Fruit fly (Drosophila melanogaster) ovary, adult (tissue): Measurements from ENCODE around the gene Edem1.
A peak's percentile ranks its signal among the peaks of the same experiment; 100 is the strongest.

Source experiments
- CG17801 ChIP-seq: fragments of 200-800 bp; optimal IDR thresholded peaks from 2 replicates; lab custom pipeline; 2019; ENCODE audit warnings: missing biosample characterization, mild to moderate bottlenecking, missing genetic modification characterization, moderate library complexity; ENCODE audit not compliant: partially characterized antibody

Gene Edem1

dm6 chrX:1880139-1880556 is 28.5 kb downstream of the Edem1 start, which contains the start of gene Coa8:
Coa8 (plus strand) TSS chrX:1880282.
- TF ChIP-seq CG17801 (GFP tag; lab: Kevin White, UChicago) = peak; percentile 57

dm6 chrX:1879606-1880110 is 29.0 kb downstream of the Edem1 start, which contains the start of gene CG14818:
CG14818 (minus strand) TSS chrX:1879774.
- peak; percentile 61 for TF ChIP-seq CG17801 (GFP tag; lab: Kevin White, UChicago)

dm6 chrX:1877107-1877736 is 31.4 kb downstream of the Edem1 start, which contains the start of the genes CG14817 and CG14805:
CG14817 (minus strand) TSS chrX:1877270.
CG14805 (plus strand) TSS chrX:1877317.
- TF ChIP-seq CG17801 (GFP tag; lab: Kevin White, UChicago) = peak; percentile 93

dm6 chrX:1873515-1874126 is 35.0 kb downstream of the Edem1 start, which contains the start of the genes Pgam5 and Vps26:
Pgam5 (minus strand) TSS chrX:1873565.
Vps26 (plus strand) TSS chrX:1873853.
- no peak for TF ChIP-seq CG17801 (GFP tag; lab: Kevin White, UChicago)

dm6 chrX:1868586-1869111 is 40.0 kb downstream of the Edem1 start, which contains the start of the genes CG14803 and Pex5:
CG14803 (plus strand) TSS chrX:1868870.
Pex5 (minus strand) TSS chrX:1869061.
- peak; percentile 26 for TF ChIP-seq CG17801 (GFP tag; lab: Kevin White, UChicago)

- TF ChIP-seq CG17801 (GFP tag; lab: Kevin White, UChicago) = no peak
These were observed 43.0 kb downstream of the Edem1 start, which contains the start of the genes Gcna and MED18 for dm6 chrX:1865673-1866072. Gcna (minus strand) TSS chrX:1865835. MED18 (plus strand) TSS chrX:1865909.

dm6 chrX:1861620-1862184 is 46.9 kb downstream of the Edem1 start, which contains the start of gene deltaCOP:
deltaCOP (minus strand) TSS chrX:1861790.
- peak; percentile 82 for TF ChIP-seq CG17801 (GFP tag; lab: Kevin White, UChicago)

dm6 chrX:1858867-1859266 is 49.8 kb downstream of the Edem1 start, which contains the start of gene Lamtor5:
Lamtor5 (minus strand) TSS chrX:1858971.
- peak; percentile 62 for TF ChIP-seq CG17801 (GFP tag; lab: Kevin White, UChicago)

dm6 chrX:1856605-1857004 is 52.0 kb downstream of the Edem1 start:
- TF ChIP-seq CG17801 (GFP tag; lab: Kevin White, UChicago) = no peak

dm6 chrX:1854873-1855272 is 53.8 kb downstream of the Edem1 start:
- no peak for TF ChIP-seq CG17801 (GFP tag; lab: Kevin White, UChicago)

dm6 chrX:1854070-1854469 is 54.6 kb downstream of the Edem1 start:
- TF ChIP-seq CG17801 (GFP tag; lab: Kevin White, UChicago) = no peak
